Worm (Caenorhabditis elegans) whole organism, young adult: ENCODE data around the gene F37C12.14.

Experiments
- ama-1 ChIP-seq, 3 experiments: fragments of 150-350 bp in 1 of 3; sonication (generic microtip) in 2 of 3; optimal IDR thresholded peaks; 2 replicates each; lab custom pipeline; 2014 to 2018; ENCODE audit warnings: missing biosample characterization in 2 of 3, missing genetic modification characterization in 2 of 3, missing genetic modification reagents in 2 of 3
- chd-7 ChIP-seq: sonication (generic microtip); optimal IDR thresholded peaks from 2 replicates; lab custom pipeline; 2016; ENCODE audit warnings: mild to moderate bottlenecking, missing genetic modification characterization, moderate library complexity, missing compliant biosample characterization
- egrh-3 ChIP-seq: fragments of 200-800 bp; sonication (Bioruptor generic); IDR thresholded peaks from 2 replicates; pipeline ENCODE4 v1.3.6; 2022; ENCODE audit warnings: missing genetic modification reagents, missing genetic modification characterization, missing compliant biosample characterization
- ets-4 ChIP-seq: fragments of 200-800 bp; sonication (Bioruptor generic); optimal IDR thresholded peaks from 2 replicates; lab custom pipeline; 2018; ENCODE audit warnings: mild to moderate bottlenecking, missing genetic modification characterization, missing compliant biosample characterization
- hlh-26 ChIP-seq: fragments of 200-800 bp; sonication (Bioruptor generic); conservative IDR thresholded peaks from 2 replicates; pipeline ENCODE4 v1.3.6; 2022; ENCODE audit warnings: missing genetic modification reagents, missing genetic modification characterization, missing compliant biosample characterization
- unc-62 ChIP-seq: fragments of 150-350 bp; optimal IDR thresholded peaks from 2 replicates; lab custom pipeline; 2014; ENCODE audit warnings: missing biosample characterization, missing genetic modification reagents, missing genetic modification characterization

DNA sequence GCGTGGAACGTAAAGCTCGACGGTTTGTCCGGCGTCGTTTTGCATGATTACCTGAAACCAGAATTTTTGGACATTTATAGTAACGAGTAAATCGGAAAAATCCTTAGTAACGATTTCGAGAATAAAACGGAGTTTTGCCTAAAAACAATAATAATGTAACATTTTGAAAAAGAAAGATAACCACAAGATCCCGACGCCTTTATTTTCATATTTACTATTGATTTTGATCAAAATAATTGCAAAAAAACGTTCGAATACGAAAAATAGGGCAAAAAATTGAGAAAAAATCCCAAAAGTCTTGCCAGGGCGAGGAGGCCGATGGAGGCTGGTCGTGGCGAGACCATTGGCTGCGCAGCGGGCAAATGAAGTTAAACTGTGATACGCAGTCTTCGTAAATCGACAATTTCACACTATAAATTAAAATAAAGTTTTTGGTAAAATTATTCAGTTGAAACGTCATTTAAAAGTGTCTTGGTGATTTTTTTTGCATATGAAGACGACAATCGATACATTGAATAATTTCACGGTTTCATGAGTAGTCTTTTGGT lies 4.3 kb upstream of the F37C12.14 start, which contains the start of gene rps-21:
- no peak for TF ChIP-seq ets-4 (GFP tag; lab: Kevin White, UChicago)
- no peak for TF ChIP-seq unc-62
- no peak for TF ChIP-seq egrh-3 (GFP tag; lab: Robert Waterston, UW)
- TF ChIP-seq ama-1 (optimal IDR thresholded peaks at IDR 0.05; lab: Kevin White, UChicago) = no peak
- TF ChIP-seq ama-1 (GFP tag; optimal IDR thresholded peaks at IDR 0.05; lab: Kevin White, UChicago) = no peak
- no peak for TF ChIP-seq chd-7
- no peak for TF ChIP-seq hlh-26
